Worm (Caenorhabditis elegans) whole organism, mixed stage, embryonic: ENCODE data around the gene T04C10.3.

Experiments
- M03D4.4 ChIP-seq: sonication (generic microtip); optimal IDR thresholded peaks from 2 replicates; lab custom pipeline; 2017; ENCODE audit warnings: mild to moderate bottlenecking, missing genetic modification characterization, missing compliant biosample characterization
- bed-3 ChIP-seq: fragments of 200-800 bp; sonication (Bioruptor generic); optimal IDR thresholded peaks from 3 replicates; lab custom pipeline; 2018; ENCODE audit warnings: mild to moderate bottlenecking, missing genetic modification characterization, moderate library complexity, missing compliant biosample characterization
- blmp-1 ChIP-seq: fragments of 150-350 bp; optimal IDR thresholded peaks from 2 replicates; lab custom pipeline; 2014; ENCODE audit warnings: missing biosample characterization, missing genetic modification characterization
- ceh-39 ChIP-seq: fragments of 150-350 bp; optimal IDR thresholded peaks from 2 replicates; lab custom pipeline; 2014; ENCODE audit warnings: missing biosample characterization, missing genetic modification characterization
- ceh-43 ChIP-seq: fragments of 200-800 bp; sonication (Bioruptor generic); optimal IDR thresholded peaks from 2 replicates; lab custom pipeline; 2018; ENCODE audit warnings: mild to moderate bottlenecking, missing genetic modification characterization, moderate library complexity, missing compliant biosample characterization
- ceh-83 ChIP-seq: fragments of 200-800 bp; sonication (Bioruptor generic); optimal IDR thresholded peaks from 2 replicates; lab custom pipeline; 2018; ENCODE audit warnings: mild to moderate bottlenecking, missing genetic modification characterization, missing compliant biosample characterization
- ces-1 ChIP-seq: fragments of 150-350 bp; optimal IDR thresholded peaks from 2 replicates; lab custom pipeline; 2014; ENCODE audit warnings: missing biosample characterization, missing genetic modification reagents, missing genetic modification characterization
- cnd-1 ChIP-seq: fragments of 200-800 bp; sonication (Bioruptor generic); optimal IDR thresholded peaks from 2 replicates; lab custom pipeline; 2018; ENCODE audit warnings: mild to moderate bottlenecking, missing genetic modification characterization, missing compliant biosample characterization
- drap-1 ChIP-seq: fragments of 200-800 bp; sonication (Bioruptor generic); optimal IDR thresholded peaks from 3 replicates; lab custom pipeline; 2018; ENCODE audit warnings: mild to moderate bottlenecking, missing genetic modification characterization, missing compliant biosample characterization
- elt-1 ChIP-seq: sonication (generic microtip); optimal IDR thresholded peaks from 2 replicates; lab custom pipeline; 2017; ENCODE audit warnings: missing genetic modification characterization, mild to moderate bottlenecking, missing compliant biosample characterization, antibody characterized with exemption, moderate library complexity, borderline replicate concordance; ENCODE audit not compliant: insufficient read depth
- elt-3 ChIP-seq: fragments of 150-350 bp; optimal IDR thresholded peaks from 2 replicates; lab custom pipeline; 2014; ENCODE audit warnings: missing biosample characterization, missing genetic modification characterization
- flh-1 ChIP-seq: fragments of 200-800 bp; sonication (Bioruptor generic); optimal IDR thresholded peaks from 2 replicates; lab custom pipeline; 2018; ENCODE audit warnings: mild to moderate bottlenecking, missing genetic modification characterization, moderate library complexity, missing compliant biosample characterization
- ham-2 ChIP-seq: fragments of 200-800 bp; sonication (Bioruptor generic); optimal IDR thresholded peaks from 2 replicates; lab custom pipeline; 2018; ENCODE audit warnings: mild to moderate bottlenecking, missing genetic modification characterization, missing compliant biosample characterization
- hlh-1 ChIP-seq: fragments of 150-350 bp; optimal IDR thresholded peaks from 2 replicates; lab custom pipeline; 2014; ENCODE audit warnings: missing biosample characterization, missing genetic modification reagents, missing genetic modification characterization
- lin-13 ChIP-seq: fragments of 150-350 bp; optimal IDR thresholded peaks from 2 replicates; lab custom pipeline; 2014; ENCODE audit warnings: missing biosample characterization, missing genetic modification characterization
- lin-32 ChIP-seq: fragments of 200-800 bp; sonication (Bioruptor generic); optimal IDR thresholded peaks from 2 replicates; lab custom pipeline; 2018; ENCODE audit warnings: mild to moderate bottlenecking, missing genetic modification characterization, missing compliant biosample characterization
- lsy-2 ChIP-seq: fragments of 150-350 bp; optimal IDR thresholded peaks from 2 replicates; lab custom pipeline; 2014; ENCODE audit warnings: missing biosample characterization, missing genetic modification characterization
- mab-5 ChIP-seq: fragments of 150-350 bp; optimal IDR thresholded peaks from 2 replicates; lab custom pipeline; 2014; ENCODE audit warnings: missing biosample characterization, missing genetic modification characterization
- mep-1 ChIP-seq: fragments of 150-350 bp; optimal IDR thresholded peaks from 2 replicates; lab custom pipeline; 2017; ENCODE audit warnings: missing biosample characterization, missing genetic modification reagents, missing genetic modification characterization, inconsistent platforms
- mls-2 ChIP-seq: sonication (generic microtip); optimal IDR thresholded peaks from 2 replicates; lab custom pipeline; 2016; ENCODE audit warnings: mild to moderate bottlenecking, missing genetic modification characterization, moderate library complexity, missing compliant biosample characterization
- nhr-12 ChIP-seq: fragments of 150-350 bp; optimal IDR thresholded peaks from 2 replicates; lab custom pipeline; 2014; ENCODE audit warnings: missing biosample characterization, missing genetic modification characterization
- nhr-2 ChIP-seq: fragments of 150-350 bp; optimal IDR thresholded peaks from 2 replicates; lab custom pipeline; 2014; ENCODE audit warnings: missing biosample characterization, missing genetic modification characterization
- nhr-237 ChIP-seq: fragments of 150-350 bp; optimal IDR thresholded peaks from 2 replicates; lab custom pipeline; 2014; ENCODE audit warnings: missing biosample characterization, missing genetic modification characterization
- nhr-28 ChIP-seq: fragments of 150-350 bp; optimal IDR thresholded peaks from 2 replicates; lab custom pipeline; 2014; ENCODE audit warnings: missing biosample characterization, missing genetic modification characterization
- pha-4 ChIP-seq: fragments of 150-350 bp; optimal IDR thresholded peaks from 2 replicates; lab custom pipeline; 2018; ENCODE audit warnings: missing biosample characterization, missing genetic modification reagents, missing genetic modification characterization
- sem-2 ChIP-seq: fragments of 200-800 bp; sonication (Bioruptor generic); optimal IDR thresholded peaks from 2 replicates; lab custom pipeline; 2018; ENCODE audit warnings: mild to moderate bottlenecking, missing genetic modification characterization, missing compliant biosample characterization
- sptf-1 ChIP-seq: sonication (generic microtip); optimal IDR thresholded peaks from 2 replicates; lab custom pipeline; 2017; ENCODE audit warnings: mild to moderate bottlenecking, missing genetic modification characterization, moderate library complexity, missing compliant biosample characterization
- unc-39 ChIP-seq: fragments of 150-350 bp; optimal IDR thresholded peaks from 2 replicates; lab custom pipeline; 2014; ENCODE audit warnings: missing biosample characterization, missing genetic modification characterization
- unc-62 ChIP-seq: fragments of 150-350 bp; optimal IDR thresholded peaks from 2 replicates; lab custom pipeline; 2014; ENCODE audit warnings: missing biosample characterization, missing genetic modification reagents, missing genetic modification characterization
- ztf-11 ChIP-seq: fragments of 150-350 bp; optimal IDR thresholded peaks from 2 replicates; lab custom pipeline; 2014; ENCODE audit warnings: missing biosample characterization, missing genetic modification characterization

T04C10.3 gene

DNA sequence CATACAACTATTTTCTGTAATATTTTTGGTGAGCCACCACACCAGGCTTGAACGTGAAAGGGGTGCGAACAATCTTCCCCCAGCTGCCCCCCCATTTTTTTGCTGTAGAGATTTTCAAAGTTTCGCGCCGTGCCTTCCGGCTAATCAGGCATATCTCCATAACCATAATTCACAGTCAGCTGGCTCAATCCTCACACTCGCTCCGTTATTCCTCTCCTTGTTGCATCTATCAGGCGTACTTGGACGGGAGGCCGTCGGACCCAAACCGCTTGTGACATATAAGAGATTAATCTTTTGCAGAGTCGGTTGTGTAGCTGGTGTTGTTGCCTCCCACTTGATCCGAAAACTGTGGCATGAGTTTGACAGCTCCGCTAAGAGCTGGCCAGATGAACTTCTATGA lies 38.9 kb upstream of the T04C10.3 start, which contains the start of gene unc-3:
Gene unc-3 (plus strand): TSS at position 301 of the 400 bp plus-strand sequence.
- TF ChIP-seq blmp-1 (tag; lab: Kevin White, UChicago) (no peak), pha-4 (tag; lab: Kevin White, UChicago) (no peak), hlh-1 (tag; lab: Kevin White, UChicago) (no peak), nhr-12 (tag; lab: Kevin White, UChicago) (no peak), unc-39 (tag; lab: Kevin White, UChicago) (no peak), unc-62 (GFP tag; lab: Kevin White, UChicago) (no peak), lin-32 (GFP tag; lab: Kevin White, UChicago) (no peak), sptf-1 (tag; lab: Kevin White, UChicago) (no peak), cnd-1 (tag; lab: Kevin White, UChicago) (no peak), drap-1 (GFP tag; lab: Kevin White, UChicago) (no peak), nhr-28 (tag; lab: Kevin White, UChicago) (no peak), nhr-2 (tag; lab: Kevin White, UChicago) (no peak), bed-3 (GFP tag; lab: Kevin White, UChicago) (no peak), ztf-11 (tag; lab: Kevin White, UChicago) (no peak), mep-1 (tag; lab: Kevin White, UChicago) (no peak), ceh-39 (tag; lab: Kevin White, UChicago) (no peak), lin-13 (no peak), ces-1 (GFP tag; lab: Kevin White, UChicago) (no peak), ceh-43 (GFP tag; lab: Kevin White, UChicago) (no peak)

ce11 chrX:14775222-14775621 lies 36.9 kb upstream of the T04C10.3 start:
- TF ChIP-seq bed-3 (GFP tag; lab: Kevin White, UChicago) (no peak), flh-1 (GFP tag; lab: Kevin White, UChicago) (no peak), cnd-1 (tag; lab: Kevin White, UChicago) (no peak), lin-13 (no peak)

DNA sequence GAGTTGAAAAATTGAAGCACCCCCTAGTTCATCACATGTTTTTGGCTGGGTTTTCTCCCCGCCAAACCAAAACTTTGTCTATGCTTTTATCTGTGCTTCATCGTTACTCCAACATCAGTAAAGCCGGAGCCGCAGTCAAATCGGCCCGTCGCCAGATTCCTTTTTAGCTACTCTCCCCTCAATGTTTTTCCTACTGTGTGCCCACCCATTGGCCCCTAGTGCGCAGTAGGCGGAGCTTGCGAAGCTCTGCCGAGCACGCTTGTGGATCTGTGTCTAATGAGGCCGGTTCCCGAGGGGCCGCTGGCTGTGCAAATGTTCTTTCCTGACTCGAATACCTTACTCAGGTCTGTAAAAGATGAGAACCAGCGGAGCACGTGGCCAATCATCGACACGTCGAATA lies 35.8 kb upstream of the T04C10.3 start:
- TF ChIP-seq ceh-83 (GFP tag; lab: Kevin White, UChicago) (no peak), lin-32 (GFP tag; lab: Kevin White, UChicago) (no peak), lsy-2 (tag; lab: Kevin White, UChicago) (peak; percentile 34), ham-2 (GFP tag; lab: Kevin White, UChicago) (no peak), cnd-1 (tag; lab: Kevin White, UChicago) (no peak), flh-1 (GFP tag; lab: Kevin White, UChicago) (no peak)

- peak; percentile 89 for TF ChIP-seq ces-1 (GFP tag; lab: Kevin White, UChicago)
- TF ChIP-seq sptf-1 (tag; lab: Kevin White, UChicago) = no peak
- TF ChIP-seq nhr-28 (tag; lab: Kevin White, UChicago) = no peak
- no peak for TF ChIP-seq elt-1 (tag; lab: Kevin White, UChicago)
Observed at ce11 chrX:14778112-14778511, 34.0 kb upstream of the T04C10.3 start.

DNA sequence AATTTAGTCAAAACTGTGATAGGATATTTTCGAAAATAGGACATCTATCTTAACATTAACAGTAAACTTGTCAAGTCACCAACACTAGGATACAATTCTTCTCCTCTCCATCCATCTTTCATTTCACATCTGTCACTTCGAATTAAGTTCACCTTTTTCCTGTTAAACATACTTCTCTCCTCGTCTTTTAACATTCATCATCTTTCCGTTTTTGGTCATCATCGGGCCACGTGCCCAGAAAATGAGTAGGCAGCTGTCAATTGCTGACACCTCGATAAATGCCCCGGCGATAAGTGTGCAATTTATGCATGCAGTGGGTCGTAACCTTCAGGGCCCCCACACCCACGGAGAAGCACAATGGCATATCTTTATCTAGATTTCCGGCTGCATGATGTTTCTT lies 32.0 kb upstream of the T04C10.3 start:
- TF ChIP-seq nhr-2 (tag; lab: Kevin White, UChicago) = peak; percentile 12
- no peak for TF ChIP-seq ceh-39 (tag; lab: Kevin White, UChicago)
- no peak for TF ChIP-seq mls-2 (tag; lab: Kevin White, UChicago)
- TF ChIP-seq nhr-12 (tag; lab: Kevin White, UChicago) = no peak
- TF ChIP-seq M03D4.4 (tag; lab: Kevin White, UChicago) = no peak
- TF ChIP-seq unc-62 (GFP tag; lab: Kevin White, UChicago) = peak; percentile 68
- no peak for TF ChIP-seq elt-1 (tag; lab: Kevin White, UChicago)

DNA sequence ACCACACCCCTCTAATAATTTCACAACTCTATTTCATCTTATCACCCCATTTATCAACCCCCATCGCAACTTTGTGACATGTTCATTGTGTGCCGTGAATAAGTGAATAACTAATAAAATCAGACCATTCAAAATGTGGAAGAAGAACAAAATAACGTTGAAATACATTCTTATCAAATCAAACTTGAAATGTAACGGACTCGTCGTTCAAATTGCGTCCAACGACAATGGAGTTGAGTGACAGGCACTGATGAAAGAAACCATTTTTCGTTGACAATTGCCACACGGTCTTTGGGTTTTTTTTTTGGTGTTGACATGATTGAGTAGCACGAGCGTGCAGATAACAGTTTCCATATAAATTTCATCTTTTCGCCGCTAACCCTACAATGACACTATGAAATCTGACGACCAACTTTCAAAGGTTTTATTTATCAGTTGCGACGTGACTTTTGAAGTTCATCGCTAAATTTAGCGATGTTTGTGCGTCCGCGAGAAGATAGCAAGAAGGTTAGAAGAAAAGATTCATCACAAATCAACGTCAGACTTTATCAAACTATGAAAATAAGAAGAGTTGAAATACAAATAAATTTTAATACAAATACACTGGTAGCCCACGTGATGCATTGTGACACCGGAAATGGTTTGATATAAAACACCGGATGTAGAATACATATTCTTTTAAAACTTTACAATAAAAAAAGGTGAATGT lies 28.6 kb upstream of the T04C10.3 start:
- TF ChIP-seq elt-3 (tag; lab: Kevin White, UChicago) (no peak), nhr-237 (no peak), drap-1 (GFP tag; lab: Kevin White, UChicago) (no peak), lin-13 (no peak), blmp-1 (tag; lab: Kevin White, UChicago) (no peak), mab-5 (tag; lab: Kevin White, UChicago) (no peak), ces-1 (GFP tag; lab: Kevin White, UChicago) (no peak), mls-2 (tag; lab: Kevin White, UChicago) (no peak), bed-3 (GFP tag; lab: Kevin White, UChicago) (no peak), flh-1 (GFP tag; lab: Kevin White, UChicago) (no peak), ceh-39 (tag; lab: Kevin White, UChicago) (no peak), elt-1 (tag; lab: Kevin White, UChicago) (no peak), ceh-83 (GFP tag; lab: Kevin White, UChicago) (no peak), sptf-1 (tag; lab: Kevin White, UChicago) (no peak), sem-2 (no peak), hlh-1 (tag; lab: Kevin White, UChicago) (no peak), unc-62 (GFP tag; lab: Kevin White, UChicago) (no peak), ceh-43 (GFP tag; lab: Kevin White, UChicago) (no peak), lsy-2 (tag; lab: Kevin White, UChicago) (no peak), nhr-28 (tag; lab: Kevin White, UChicago) (no peak)
